Fruit fly (Drosophila melanogaster) whole organism, embryonic: ENCODE results near the gene CG13921.

Source experiments
- Antp ChIP-seq: fragments of 200-800 bp; sonication (Bioruptor generic); optimal IDR thresholded peaks from 3 replicates; lab custom pipeline; 2016; ENCODE audit warnings: missing biosample characterization, missing genetic modification characterization
- Atf-2 ChIP-seq: fragments of 200-800 bp; sonication (Bioruptor generic); optimal IDR thresholded peaks from 2 replicates; lab custom pipeline; 2016; ENCODE audit warnings: missing biosample characterization, missing genetic modification characterization
- Atf6 ChIP-seq: fragments of 200-800 bp; sonication (Bioruptor generic); IDR thresholded peaks from 2 replicates; pipeline ENCODE4 v1.3.6; 2022; ENCODE audit warnings: missing biosample characterization, missing genetic modification characterization
- Awh ChIP-seq: fragments of 200-800 bp; sonication (Bioruptor generic); IDR thresholded peaks from 2 replicates; pipeline ENCODE4, ENCODE4 v1.3.6; 2022; ENCODE audit warnings: missing biosample characterization, missing genetic modification characterization
- Blimp-1 ChIP-seq: fragments of 200-800 bp; sonication (Bioruptor generic); optimal IDR thresholded peaks from 3 replicates; lab custom pipeline; 2018; ENCODE audit warnings: missing biosample characterization, missing genetic modification characterization, mild to moderate bottlenecking, moderate library complexity, missing genetic modification reagents
- CG10267 ChIP-seq: fragments of 200-800 bp; sonication (Bioruptor generic); optimal IDR thresholded peaks from 2 replicates; lab custom pipeline; 2018; ENCODE audit warnings: missing biosample characterization, mild to moderate bottlenecking, missing genetic modification characterization, moderate library complexity
- CG11504 ChIP-seq: fragments of 200-800 bp; sonication (Bioruptor generic); optimal IDR thresholded peaks from 3 replicates; lab custom pipeline; 2019; ENCODE audit warnings: missing biosample characterization, mild to moderate bottlenecking, missing genetic modification characterization, moderate library complexity
- CG12219 ChIP-seq: fragments of 200-800 bp; sonication (Bioruptor generic); optimal IDR thresholded peaks from 3 replicates; lab custom pipeline; 2018; ENCODE audit warnings: missing biosample characterization, mild to moderate bottlenecking, missing genetic modification characterization
- CG12744 ChIP-seq: fragments of 200-800 bp; sonication (Bioruptor generic); optimal IDR thresholded peaks from 2 replicates; lab custom pipeline; 2016; ENCODE audit warnings: missing biosample characterization, missing genetic modification characterization
- CG13296 ChIP-seq: fragments of 200-800 bp; sonication (Bioruptor generic); optimal IDR thresholded peaks from 3 replicates; lab custom pipeline; 2018; ENCODE audit warnings: missing biosample characterization, mild to moderate bottlenecking, missing genetic modification characterization
- CG13894 ChIP-seq: fragments of 200-800 bp; sonication (Bioruptor generic); optimal IDR thresholded peaks from 3 replicates; lab custom pipeline; 2018; ENCODE audit warnings: missing biosample characterization, mild to moderate bottlenecking, missing genetic modification characterization, moderate library complexity
- CG15073 ChIP-seq: fragments of 200-800 bp; sonication (Bioruptor generic); optimal IDR thresholded peaks from 2 replicates; lab custom pipeline; 2016; ENCODE audit warnings: missing biosample characterization, missing genetic modification characterization
- CG15269 ChIP-seq: fragments of 200-800 bp; sonication (Bioruptor generic); optimal IDR thresholded peaks from 2 replicates; lab custom pipeline; 2018; ENCODE audit warnings: missing biosample characterization, mild to moderate bottlenecking, missing genetic modification characterization, moderate library complexity
- CG16779 ChIP-seq: fragments of 200-800 bp; sonication (Bioruptor generic); IDR thresholded peaks from 2 replicates; pipeline ENCODE4 v1.3.6; 2022; ENCODE audit warnings: missing biosample characterization, missing genetic modification characterization
- CG3163 ChIP-seq: fragments of 200-800 bp; sonication (Bioruptor generic); optimal IDR thresholded peaks from 3 replicates; lab custom pipeline; 2016; ENCODE audit warnings: missing biosample characterization, missing genetic modification characterization
- CG32767 ChIP-seq: fragments of 200-800 bp; sonication (Bioruptor generic); IDR thresholded peaks from 2 replicates; pipeline ENCODE4 v1.3.6; 2022; ENCODE audit warnings: missing biosample characterization, missing genetic modification characterization
- CG4424 ChIP-seq: fragments of 200-800 bp; sonication (Bioruptor generic); optimal IDR thresholded peaks from 3 replicates; lab custom pipeline; 2016; ENCODE audit warnings: missing biosample characterization, missing genetic modification characterization
- CG4617 ChIP-seq: fragments of 200-800 bp; sonication (Bioruptor generic); optimal IDR thresholded peaks from 3 replicates; lab custom pipeline; 2016; ENCODE audit warnings: missing biosample characterization, missing genetic modification characterization, borderline replicate concordance
- CG8281 ChIP-seq: fragments of 200-800 bp; sonication (Bioruptor generic); optimal IDR thresholded peaks from 2 replicates; lab custom pipeline; 2018; ENCODE audit warnings: missing biosample characterization, mild to moderate bottlenecking, missing genetic modification characterization, moderate library complexity
- CkIIα-i1 ChIP-seq: fragments of 200-800 bp; sonication (Bioruptor generic); IDR thresholded peaks from 2 replicates; pipeline ENCODE4 v1.3.6; 2022; ENCODE audit warnings: missing biosample characterization, missing genetic modification characterization
- D ChIP-seq, 2 experiments: fragments of 200-800 bp in 1 of 2; fragments of >200 bp in 1 of 2; sonication (Bioruptor generic) in 1 of 2; optimal IDR thresholded peaks; 2 replicates in 1 of 2; 3 replicates in 1 of 2; lab custom pipeline; 2017; ENCODE audit warnings: mild to moderate bottlenecking in 1 of 2, missing biosample characterization in 1 of 2, missing genetic modification characterization in 1 of 2, missing genetic modification reagents in 1 of 2
- Dek ChIP-seq: fragments of 200-800 bp; sonication (Bioruptor generic); optimal IDR thresholded peaks from 3 replicates; lab custom pipeline; 2019; ENCODE audit warnings: missing biosample characterization, mild to moderate bottlenecking, missing genetic modification characterization, moderate library complexity
- Hand ChIP-seq: fragments of 200-800 bp; sonication (Bioruptor generic); optimal IDR thresholded peaks from 2 replicates; lab custom pipeline; 2017; ENCODE audit warnings: mild to moderate bottlenecking, missing biosample characterization, missing genetic modification reagents, missing genetic modification characterization
- HmgD ChIP-seq: fragments of 200-800 bp; sonication (Bioruptor generic); optimal IDR thresholded peaks from 3 replicates; lab custom pipeline; 2016; ENCODE audit warnings: missing biosample characterization, missing genetic modification characterization
- Kr ChIP-seq: fragments of 200-800 bp; sonication (Bioruptor generic); optimal IDR thresholded peaks from 2 replicates; lab custom pipeline; 2017; ENCODE audit warnings: missing biosample characterization, mild to moderate bottlenecking, missing genetic modification characterization
- Lpt ChIP-seq: fragments of >200 bp; optimal IDR thresholded peaks from 2 replicates; lab custom pipeline; 2018; ENCODE audit warnings: missing biosample characterization, missing genetic modification characterization
- Myb ChIP-seq: fragments of 200-800 bp; sonication (Bioruptor generic); optimal IDR thresholded peaks from 2 replicates; lab custom pipeline; 2016; ENCODE audit warnings: missing biosample characterization, missing genetic modification characterization
- Sox102F ChIP-seq: fragments of 200-800 bp; sonication (Bioruptor generic); optimal IDR thresholded peaks from 2 replicates; lab custom pipeline; 2018; ENCODE audit warnings: missing biosample characterization, mild to moderate bottlenecking, missing genetic modification characterization, moderate library complexity
- ac ChIP-seq: fragments of 200-800 bp; sonication (Bioruptor generic); optimal IDR thresholded peaks from 3 replicates; lab custom pipeline; 2017; ENCODE audit warnings: missing biosample characterization, mild to moderate bottlenecking, missing genetic modification characterization
- cad ChIP-seq: fragments of >200 bp; optimal IDR thresholded peaks from 2 replicates; lab custom pipeline; 2017; ENCODE audit warnings: missing biosample characterization, missing genetic modification characterization
- cas ChIP-seq: fragments of 200-800 bp; sonication (Bioruptor generic); IDR thresholded peaks from 2 replicates; pipeline ENCODE4 v1.3.6; 2022; ENCODE audit warnings: missing biosample characterization, missing genetic modification characterization
- chinmo ChIP-seq: fragments of 200-800 bp; sonication (Bioruptor generic); IDR thresholded peaks from 4 replicates; pipeline ENCODE4 v1.3.6; 2022; ENCODE audit warnings: missing biosample characterization, missing genetic modification characterization; ENCODE audit not compliant: partially characterized antibody
- chm ChIP-seq: fragments of 200-800 bp; sonication (Bioruptor generic); IDR thresholded peaks from 2 replicates; pipeline ENCODE4 v1.3.6; 2022; ENCODE audit warnings: missing biosample characterization, missing genetic modification characterization
- danr ChIP-seq: fragments of 200-800 bp; sonication (Bioruptor generic); IDR thresholded peaks from 2 replicates; pipeline ENCODE4 v1.3.6; 2022; ENCODE audit warnings: missing biosample characterization, missing genetic modification characterization
- dimm ChIP-seq: fragments of 200-800 bp; sonication (Bioruptor generic); IDR thresholded peaks from 2 replicates; pipeline ENCODE4 v1.3.6; 2022; ENCODE audit warnings: missing biosample characterization, missing genetic modification characterization
- dmrt99B ChIP-seq: fragments of 200-800 bp; sonication (Bioruptor generic); optimal IDR thresholded peaks from 2 replicates; lab custom pipeline; 2018; ENCODE audit warnings: missing biosample characterization, mild to moderate bottlenecking, missing genetic modification characterization, moderate library complexity
- esg ChIP-seq: fragments of 200-800 bp; sonication (Bioruptor generic); conservative IDR thresholded peaks from 2 replicates; pipeline ENCODE4 v1.3.6; 2022; ENCODE audit warnings: missing biosample characterization, missing genetic modification characterization
- fd3F ChIP-seq: fragments of 200-800 bp; sonication (Bioruptor generic); optimal IDR thresholded peaks from 2 replicates; lab custom pipeline; 2018; ENCODE audit warnings: missing biosample characterization, mild to moderate bottlenecking, missing genetic modification characterization, moderate library complexity
- fd64A ChIP-seq: fragments of 200-800 bp; sonication (Bioruptor generic); optimal IDR thresholded peaks from 3 replicates; lab custom pipeline; 2018; ENCODE audit warnings: missing biosample characterization, mild to moderate bottlenecking, missing genetic modification characterization
- grn ChIP-seq: fragments of 200-800 bp; sonication (Bioruptor generic); optimal IDR thresholded peaks from 3 replicates; lab custom pipeline; 2017; ENCODE audit warnings: missing biosample characterization, missing genetic modification characterization
- klu ChIP-seq: fragments of 200-800 bp; sonication (Bioruptor generic); IDR thresholded peaks from 2 replicates; pipeline ENCODE4 v1.3.6; 2022; ENCODE audit warnings: missing biosample characterization, missing genetic modification characterization
- lov ChIP-seq, 2 experiments: fragments of 200-800 bp in 1 of 2; fragments of >200 bp in 1 of 2; sonication (Bioruptor generic) in 1 of 2; IDR thresholded peaks in 1 of 2; optimal IDR thresholded peaks in 1 of 2; 2 replicates in 1 of 2; 3 replicates in 1 of 2; pipeline versions ENCODE4 v1.3.6 to Lab custom; 2017 to 2022; ENCODE audit warnings: missing biosample characterization in 1 of 2, missing genetic modification characterization in 1 of 2
- pan ChIP-seq, 4 experiments: fragments of >200 bp in 3 of 4; fragments of 200-800 bp in 1 of 4; sonication (Bioruptor generic) in 1 of 4; optimal IDR thresholded peaks in 3 of 4; IDR thresholded peaks in 1 of 4; 2 replicates each; pipeline versions ENCODE4 v1.3.6 to Lab custom; 2017 to 2022; ENCODE audit warnings: missing biosample characterization in 2 of 4, missing genetic modification characterization in 2 of 4, mixed read lengths in 1 of 4
- rib ChIP-seq: fragments of 200-800 bp; sonication (Bioruptor generic); IDR thresholded peaks from 2 replicates; pipeline ENCODE4 v1.3.6; 2022; ENCODE audit warnings: missing biosample characterization, missing genetic modification characterization
- slbo ChIP-seq: fragments of 200-800 bp; sonication (Bioruptor generic); IDR thresholded peaks from 2 replicates; pipeline ENCODE4 v1.3.6; 2022; ENCODE audit warnings: missing biosample characterization, missing genetic modification characterization
- stc ChIP-seq: fragments of 200-800 bp; sonication (Bioruptor generic); IDR thresholded peaks from 2 replicates; pipeline ENCODE4 v1.3.6; 2022; ENCODE audit warnings: missing biosample characterization, missing genetic modification characterization
- zf30C ChIP-seq: fragments of 200-800 bp; sonication (Bioruptor generic); optimal IDR thresholded peaks from 3 replicates; lab custom pipeline; 2018; ENCODE audit warnings: missing biosample characterization, mild to moderate bottlenecking, missing genetic modification characterization

CG13921 gene

DNA sequence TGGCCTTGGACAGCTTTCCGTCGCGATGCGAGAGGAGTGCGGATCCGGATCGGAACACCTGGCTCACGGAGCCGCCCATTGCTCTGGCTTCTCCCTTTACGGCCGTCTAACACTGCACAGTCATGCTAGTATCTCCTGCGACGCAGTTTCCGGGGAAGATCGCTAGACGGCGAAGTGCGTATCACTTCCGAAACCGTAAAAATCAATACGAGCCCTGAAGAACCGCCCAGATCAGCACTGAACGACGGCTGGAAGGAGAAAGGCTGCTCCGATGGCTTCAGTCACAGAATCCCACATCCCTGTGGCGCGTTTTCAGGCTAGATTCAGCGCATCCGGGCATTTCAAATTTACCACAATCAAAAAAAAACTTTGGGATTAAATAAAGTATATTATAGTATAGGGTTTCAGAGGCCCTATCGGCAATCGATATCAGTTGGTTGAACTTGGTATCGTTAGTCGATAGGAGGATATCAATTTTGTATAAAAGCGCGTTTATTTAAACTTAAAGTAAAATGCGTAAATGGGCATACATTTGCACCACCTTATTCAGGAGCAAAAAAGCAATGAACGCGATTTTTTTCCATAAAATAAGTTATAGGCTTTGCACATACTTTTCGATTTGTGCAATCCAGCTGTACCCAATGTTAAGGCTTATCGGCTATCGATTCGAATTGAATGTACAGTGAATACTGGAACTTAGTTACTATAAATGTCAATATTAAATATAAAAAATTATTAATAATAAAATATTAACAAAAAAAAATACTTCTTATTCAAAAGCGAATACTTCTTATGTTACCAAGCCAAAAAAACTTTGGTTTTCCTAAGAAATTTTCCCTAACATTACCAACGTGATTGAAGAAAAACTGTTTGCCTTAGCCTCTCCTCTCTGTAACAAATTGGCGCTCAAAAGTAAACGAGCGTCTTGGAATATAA is 28.3 kb downstream of the CG13921 start, which contains the start of the genes CG13933 and PolD2 (continued):
- TF ChIP-seq CG3163 (GFP tag; lab: Kevin White, UChicago) (peak; percentile 50), Antp (GFP tag; lab: Kevin White, UChicago) (peak; percentile 79), CG32767 (GFP tag; lab: Robert Waterston, UW) (peak; percentile 99), CG10267 (tag; lab: Kevin White, UChicago) (peak; percentile 96), D (optimal IDR thresholded peaks at IDR 0.05; lab: Kevin White, UChicago) (no peak), D (GFP tag; optimal IDR thresholded peaks at IDR 0.05; lab: Kevin White, UChicago) (no peak), CG8281 (tag; lab: Kevin White, UChicago) (no peak), Sox102F (GFP tag; lab: Kevin White, UChicago) (peak; percentile 99), Hand (GFP tag; lab: Kevin White, UChicago) (peak; percentile 97), CG15269 (tag; lab: Kevin White, UChicago) (peak; percentile 99), danr (GFP tag; lab: Robert Waterston, UW) (peak; percentile 46; the same call in 1 of the 2 replicates), CG4617 (GFP tag; lab: Kevin White, UChicago) (peak; percentile 91), chinmo (GFP tag; lab: Robert Waterston, UW) (peak; percentile 65; the same call in 1 of the 4 replicates), CG13894 (tag; lab: Kevin White, UChicago) (no peak), HmgD (GFP tag; lab: Kevin White, UChicago) (peak; percentile 29), pan (optimal IDR thresholded peaks at IDR 0.05; lab: Kevin White, UChicago) (no peak), pan (GFP tag; optimal IDR thresholded peaks at IDR 0.05 in 1 of 2, IDR thresholded peaks at IDR 0.05 in 1 of 2) (peak in 1 of 2 experiments; percentile 96), CG13296 (GFP tag; lab: Kevin White, UChicago) (no peak), klu (GFP tag; lab: Robert Waterston, UW) (peak; percentile 61; the same call in 1 of the 2 replicates), cas (GFP tag; lab: Robert Waterston, UW) (peak; percentile 90), zf30C (GFP tag; lab: Kevin White, UChicago) (no peak), Dek (tag; lab: Kevin White, UChicago) (peak; percentile 97), Atf6 (GFP tag; lab: Robert Waterston, UW) (peak; percentile 97), chm (GFP tag; lab: Robert Waterston, UW) (peak; percentile 98), esg (GFP tag; lab: Robert Waterston, UW) (peak; percentile 98), CkIIα-i1 (GFP tag; lab: Robert Waterston, UW) (peak; percentile 90), lov (optimal IDR thresholded peaks at IDR 0.05; lab: Kevin White, UChicago) (no peak), lov (GFP tag; IDR thresholded peaks at IDR 0.05; lab: Robert Waterston, UW) (peak; percentile 98), Lpt (GFP tag; lab: Kevin White, UChicago) (no peak), fd64A (GFP tag; lab: Kevin White, UChicago) (no peak), dmrt99B (tag; lab: Kevin White, UChicago) (no peak), Awh (GFP tag; lab: Robert Waterston, UW) (peak; percentile 93), CG12744 (GFP tag; lab: Kevin White, UChicago) (no peak), Blimp-1 (no peak), dimm (peak; percentile 95), Atf-2 (peak; percentile 84), Myb (GFP tag; lab: Kevin White, UChicago) (peak; percentile 42), slbo (peak; percentile 99), CG12219 (peak; percentile 93), grn (no peak), CG4424 (GFP tag; lab: Kevin White, UChicago) (no peak), CG15073 (GFP tag; lab: Kevin White, UChicago) (peak; percentile 82), ac (peak; percentile 95), fd3F (GFP tag; lab: Kevin White, UChicago) (peak; percentile 98), Kr (GFP tag; lab: Kevin White, UChicago) (no peak), cad (no peak), CG16779 (GFP tag; lab: Robert Waterston, UW) (peak; percentile 81), rib (GFP tag; lab: Robert Waterston, UW) (peak; percentile 85), stc (peak; percentile 99), CG11504 (tag; lab: Kevin White, UChicago) (no peak)
